Worm (Caenorhabditis elegans): ENCODE results near the gene E02H4.8.
A peak's percentile ranks its signal among the peaks of the same experiment; 100 is the strongest.

E02H4.8 gene

ce11 chrX:14247436-14248103, 15.8 kb downstream of the E02H4.8 start, which contains the start of gene K04C1.5:
TSS of gene K04C1.5 (plus strand) at chrX:14248053.
- no peak for TF ChIP-seq egl-27 (tag; optimal IDR thresholded peaks at IDR 0.05)
- no peak for TF ChIP-seq ama-1 (optimal IDR thresholded peaks at IDR 0.05)
- TF ChIP-seq snpc-4 (tag; optimal IDR thresholded peaks at IDR 0.05), result no peak
- no peak for TF ChIP-seq peb-1 (tag; optimal IDR thresholded peaks at IDR 0.05)
- TF ChIP-seq ztf-1 (GFP tag; conservative IDR thresholded peaks at IDR 0.05), result no peak
- TF ChIP-seq ztf-11 (tag; optimal IDR thresholded peaks at IDR 0.05), result no peak
- no peak for TF ChIP-seq mbf-1 (tag; optimal IDR thresholded peaks at IDR 0.05)
- TF ChIP-seq aly-2 (tag; optimal IDR thresholded peaks at IDR 0.05), result no peak
- TF ChIP-seq C34F6.9 (tag; optimal IDR thresholded peaks at IDR 0.05), result no peak
- no peak for TF ChIP-seq sma-3 (GFP tag; optimal IDR thresholded peaks at IDR 0.05)
- no peak for TF ChIP-seq ztf-4 (tag; optimal IDR thresholded peaks at IDR 0.05)
- TF ChIP-seq ceh-82 (tag; optimal IDR thresholded peaks at IDR 0.05), result no peak
- TF ChIP-seq nhr-6 (tag; optimal IDR thresholded peaks at IDR 0.05), result no peak
- no peak for TF ChIP-seq nhr-10 (tag; optimal IDR thresholded peaks at IDR 0.05)
- TF ChIP-seq Y55F3AM.14 (GFP tag; optimal IDR thresholded peaks at IDR 0.05), result no peak
- TF ChIP-seq nhr-77 (tag; optimal IDR thresholded peaks at IDR 0.05), result no peak
- TF ChIP-seq unc-55 (GFP tag; optimal IDR thresholded peaks at IDR 0.05), result no peak

ce11 chrX:14246518-14246917, 16.9 kb downstream of the E02H4.8 start, which contains the start of gene mlc-6:
TSS of gene mlc-6 (minus strand) at chrX:14246618.
- TF ChIP-seq fos-1 (tag; optimal IDR thresholded peaks at IDR 0.05) (no peak), sma-9 (GFP tag; optimal IDR thresholded peaks at IDR 0.05) (no peak), sma-9 (tag; optimal IDR thresholded peaks at IDR 0.05) (no peak), unc-62 (GFP tag; optimal IDR thresholded peaks at IDR 0.05) (no peak), C34F6.9 (tag; optimal IDR thresholded peaks at IDR 0.05) (no peak), nhr-11 (tag; optimal IDR thresholded peaks at IDR 0.05) (no peak), mbf-1 (tag; optimal IDR thresholded peaks at IDR 0.05) (no peak), alr-1 (tag; optimal IDR thresholded peaks at IDR 0.05) (no peak), unc-39 (tag; optimal IDR thresholded peaks at IDR 0.05) (no peak), skn-1 (tag; optimal IDR thresholded peaks at IDR 0.05) (no peak), zag-1 (tag; optimal IDR thresholded peaks at IDR 0.05) (no peak), nhr-129 (tag; optimal IDR thresholded peaks at IDR 0.05) (no peak), elt-1 (tag; optimal IDR thresholded peaks at IDR 0.05) (no peak), aly-2 (tag; optimal IDR thresholded peaks at IDR 0.05) (no peak), unc-55 (GFP tag; optimal IDR thresholded peaks at IDR 0.05) (no peak), blmp-1 (tag; optimal IDR thresholded peaks at IDR 0.05; ENCODE audit: insufficient read depth) (no peak), lin-11 (tag; optimal IDR thresholded peaks at IDR 0.05) (no peak), nhr-77 (tag; optimal IDR thresholded peaks at IDR 0.05) (no peak)

DNA sequence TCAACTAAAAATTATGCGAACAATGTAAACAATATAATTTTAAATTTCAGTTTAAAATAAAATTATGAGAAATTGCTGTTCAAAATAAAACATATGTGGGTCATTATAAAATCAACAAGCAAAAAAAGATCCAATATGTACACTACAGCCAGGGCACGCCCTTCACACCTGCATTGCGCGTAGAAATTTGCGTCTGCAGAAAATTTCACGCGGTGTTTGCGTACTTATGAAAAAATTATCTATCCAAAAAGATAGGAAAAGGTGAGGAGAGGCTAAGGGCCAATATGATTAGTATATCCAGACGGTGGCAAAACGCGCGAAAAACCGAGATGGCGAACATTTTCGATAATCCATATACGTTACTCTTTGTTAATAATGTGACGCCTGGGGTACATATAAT, 18.9 kb downstream of the E02H4.8 start:
- TF ChIP-seq unc-55 (GFP tag; optimal IDR thresholded peaks at IDR 0.05) (peak; percentile 2), lin-13 (GFP tag; optimal IDR thresholded peaks at IDR 0.05) (peak; percentile 22), dmd-4 (tag; optimal IDR thresholded peaks at IDR 0.05) (no peak)

DNA sequence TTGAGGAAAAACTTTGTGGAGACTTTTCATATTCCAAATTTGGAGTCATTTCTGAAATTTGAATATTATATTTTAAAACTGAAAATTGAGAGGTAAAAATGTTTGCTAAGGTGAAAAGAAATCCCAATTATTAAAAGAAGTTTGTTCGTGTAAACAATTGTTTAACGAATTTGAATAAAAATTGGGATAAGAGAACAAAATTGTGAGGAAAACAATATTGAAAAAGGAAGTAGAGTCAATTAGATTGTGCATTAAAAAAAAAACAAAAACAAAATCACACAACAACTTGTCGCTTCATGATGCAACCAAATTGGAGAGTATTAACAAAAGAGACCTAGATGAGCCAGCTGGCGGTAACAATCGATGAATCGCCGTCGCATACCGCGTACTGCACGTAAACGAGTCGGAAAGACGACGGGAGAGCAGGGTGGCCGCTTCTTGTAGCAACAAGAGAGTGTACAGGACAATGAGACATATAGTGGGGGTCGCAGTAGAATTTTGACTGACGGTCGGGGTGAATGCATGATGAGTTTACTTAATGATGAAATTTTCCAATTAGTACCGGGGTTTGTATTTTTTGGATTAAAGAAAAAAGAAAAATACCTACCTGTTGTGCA, 19.9 kb downstream of the E02H4.8 start, which contains the start of gene K04C1.3:
Gene K04C1.3, minus strand, starts transcription at position 51 of the 617 bp plus-strand sequence.
- TF ChIP-seq unc-39 (tag; optimal IDR thresholded peaks at IDR 0.05) (no peak), nhr-237 (tag; optimal IDR thresholded peaks at IDR 0.05) (no peak), ceh-16 (tag; optimal IDR thresholded peaks at IDR 0.05) (no peak), ceh-82 (tag; optimal IDR thresholded peaks at IDR 0.05) (no peak), aly-2 (tag; optimal IDR thresholded peaks at IDR 0.05) (no peak), ztf-1 (GFP tag; conservative IDR thresholded peaks at IDR 0.05) (no peak), lin-39 (tag; optimal IDR thresholded peaks at IDR 0.05) (no peak), snpc-4 (tag; optimal IDR thresholded peaks at IDR 0.05) (no peak), blmp-1 (tag; optimal IDR thresholded peaks at IDR 0.05; ENCODE audit: insufficient read depth) (no peak), sma-9 (GFP tag; optimal IDR thresholded peaks at IDR 0.05) (no peak), sma-9 (tag; optimal IDR thresholded peaks at IDR 0.05) (no peak), ZK546.5 (tag; optimal IDR thresholded peaks at IDR 0.05) (no peak), nhr-23 (tag; optimal IDR thresholded peaks at IDR 0.05) (no peak), nhr-77 (tag; optimal IDR thresholded peaks at IDR 0.05) (no peak), unc-62 (GFP tag; optimal IDR thresholded peaks at IDR 0.05) (no peak), crh-2 (tag; optimal IDR thresholded peaks at IDR 0.05) (no peak), lin-11 (tag; optimal IDR thresholded peaks at IDR 0.05) (no peak), Y55F3AM.14 (GFP tag; optimal IDR thresholded peaks at IDR 0.05) (no peak)

Data from whole organism, L2 larva.